Fruit fly (Drosophila melanogaster) whole organism, embryonic: ENCODE measurements around the gene Desat2.

Experiments
- BEAF-32 ChIP-seq: fragments of 200-800 bp; sonication (Bioruptor generic); optimal IDR thresholded peaks from 3 replicates; lab custom pipeline; 2017; ENCODE audit warnings: missing biosample characterization, missing genetic modification characterization, mild to moderate bottlenecking, moderate library complexity, missing genetic modification reagents
- C15 ChIP-seq: fragments of 200-800 bp; sonication (Bioruptor generic); IDR thresholded peaks from 3 replicates; pipeline ENCODE4 v1.3.6; 2022; ENCODE audit warnings: missing biosample characterization, missing genetic modification characterization
- CG10147 ChIP-seq: fragments of 200-800 bp; sonication (Bioruptor generic); optimal IDR thresholded peaks from 2 replicates; lab custom pipeline; 2019; ENCODE audit warnings: missing biosample characterization, mild to moderate bottlenecking, missing genetic modification characterization, moderate library complexity
- CG10267 ChIP-seq: fragments of 200-800 bp; sonication (Bioruptor generic); optimal IDR thresholded peaks from 2 replicates; lab custom pipeline; 2018; ENCODE audit warnings: missing biosample characterization, mild to moderate bottlenecking, missing genetic modification characterization, moderate library complexity
- CG10654 ChIP-seq: fragments of 200-800 bp; sonication (Bioruptor generic); optimal IDR thresholded peaks from 2 replicates; lab custom pipeline; 2016; ENCODE audit warnings: missing biosample characterization, missing genetic modification characterization
- CG11456 ChIP-seq: fragments of 200-800 bp; sonication (Bioruptor generic); IDR thresholded peaks from 3 replicates; pipeline ENCODE4 v1.3.6; 2022; ENCODE audit warnings: missing biosample characterization, missing genetic modification characterization
- CG11504 ChIP-seq: fragments of 200-800 bp; sonication (Bioruptor generic); optimal IDR thresholded peaks from 3 replicates; lab custom pipeline; 2019; ENCODE audit warnings: missing biosample characterization, mild to moderate bottlenecking, missing genetic modification characterization, moderate library complexity
- CG13296 ChIP-seq: fragments of 200-800 bp; sonication (Bioruptor generic); optimal IDR thresholded peaks from 3 replicates; lab custom pipeline; 2018; ENCODE audit warnings: missing biosample characterization, mild to moderate bottlenecking, missing genetic modification characterization
- CG1529 ChIP-seq: fragments of 200-800 bp; sonication (Bioruptor generic); optimal IDR thresholded peaks from 3 replicates; lab custom pipeline; 2018; ENCODE audit warnings: missing biosample characterization, missing genetic modification characterization
- CG1602 ChIP-seq: fragments of 200-800 bp; sonication (Bioruptor generic); optimal IDR thresholded peaks from 3 replicates; lab custom pipeline; 2016; ENCODE audit warnings: missing biosample characterization, missing genetic modification characterization
- CG17829 ChIP-seq: fragments of 200-800 bp; optimal IDR thresholded peaks from 2 replicates; lab custom pipeline; 2019; ENCODE audit warnings: missing biosample characterization, mild to moderate bottlenecking, missing genetic modification characterization, moderate library complexity
- CG2712 ChIP-seq: fragments of 200-800 bp; optimal IDR thresholded peaks from 3 replicates; lab custom pipeline; 2019; ENCODE audit warnings: missing biosample characterization, mild to moderate bottlenecking, missing genetic modification characterization, moderate library complexity
- CG32767 ChIP-seq: fragments of 200-800 bp; sonication (Bioruptor generic); IDR thresholded peaks from 2 replicates; pipeline ENCODE4 v1.3.6; 2022; ENCODE audit warnings: missing biosample characterization, missing genetic modification characterization
- CG34224 ChIP-seq: fragments of 200-800 bp; sonication (Bioruptor generic); IDR thresholded peaks from 3 replicates; pipeline ENCODE4 v1.3.6; 2022; ENCODE audit warnings: missing biosample characterization, missing genetic modification characterization; ENCODE audit not compliant: partially characterized antibody
- CG34422 ChIP-seq: fragments of 200-800 bp; sonication (Bioruptor generic); IDR thresholded peaks from 3 replicates; pipeline ENCODE4 v1.3.6; 2022; ENCODE audit warnings: missing biosample characterization, missing genetic modification characterization
- CG5245 ChIP-seq: fragments of 200-800 bp; sonication (Bioruptor generic); optimal IDR thresholded peaks from 3 replicates; lab custom pipeline; 2016; ENCODE audit warnings: missing biosample characterization, missing genetic modification characterization
- CG5953 ChIP-seq: fragments of 200-800 bp; sonication (Bioruptor generic); IDR thresholded peaks from 2 replicates; pipeline ENCODE4 v1.3.6; 2022; ENCODE audit warnings: missing biosample characterization, missing genetic modification characterization
- CG7372 ChIP-seq: fragments of 200-800 bp; sonication (Bioruptor generic); IDR thresholded peaks from 2 replicates; pipeline ENCODE4 v1.3.6; 2022; ENCODE audit warnings: missing biosample characterization, missing genetic modification characterization
- CG8089 ChIP-seq: fragments of 200-800 bp; sonication (Bioruptor generic); optimal IDR thresholded peaks from 3 replicates; lab custom pipeline; 2016; ENCODE audit warnings: missing biosample characterization, missing genetic modification characterization
- CG8388 ChIP-seq: fragments of 200-800 bp; sonication (Bioruptor generic); optimal IDR thresholded peaks from 2 replicates; lab custom pipeline; 2019; ENCODE audit warnings: missing biosample characterization, mild to moderate bottlenecking, missing genetic modification characterization, moderate library complexity
- CG8478 ChIP-seq: fragments of >200 bp; optimal IDR thresholded peaks from 2 replicates; lab custom pipeline; 2018
- CG9437 ChIP-seq: fragments of 200-800 bp; sonication (Bioruptor generic); optimal IDR thresholded peaks from 2 replicates; lab custom pipeline; 2018; ENCODE audit warnings: missing biosample characterization, mild to moderate bottlenecking, missing genetic modification characterization
- Doc2 ChIP-seq: fragments of 200-800 bp; sonication (Bioruptor generic); IDR thresholded peaks from 2 replicates; pipeline ENCODE4 v1.3.6; 2022; ENCODE audit warnings: missing biosample characterization, missing genetic modification characterization
- Elba2 ChIP-seq: fragments of 200-800 bp; sonication (Bioruptor generic); optimal IDR thresholded peaks from 3 replicates; lab custom pipeline; 2016; ENCODE audit warnings: missing biosample characterization, missing genetic modification characterization
- Fer2 ChIP-seq: fragments of 200-800 bp; sonication (Bioruptor generic); optimal IDR thresholded peaks from 2 replicates; lab custom pipeline; 2018; ENCODE audit warnings: missing biosample characterization, mild to moderate bottlenecking, missing genetic modification characterization, moderate library complexity
- GATAe ChIP-seq: fragments of 200-800 bp; sonication (Bioruptor generic); conservative IDR thresholded peaks from 2 replicates; pipeline ENCODE4 v1.3.6; 2022; ENCODE audit warnings: missing biosample characterization, missing genetic modification characterization
- HHEX ChIP-seq: fragments of 200-800 bp; sonication (Bioruptor generic); optimal IDR thresholded peaks from 3 replicates; lab custom pipeline; 2017; ENCODE audit warnings: missing biosample characterization, mild to moderate bottlenecking, missing genetic modification characterization, missing genetic modification reagents
- HLH3B ChIP-seq: fragments of 200-800 bp; sonication (Bioruptor generic); IDR thresholded peaks from 2 replicates; pipeline ENCODE4 v1.3.6; 2022; ENCODE audit warnings: missing biosample characterization, missing genetic modification characterization
- NFAT ChIP-seq: fragments of 200-800 bp; sonication (Bioruptor generic); IDR thresholded peaks from 2 replicates; pipeline ENCODE4 v1.3.6; 2022; ENCODE audit warnings: missing biosample characterization, missing genetic modification characterization
- Nf-YB ChIP-seq: fragments of 200-800 bp; sonication (Bioruptor generic); optimal IDR thresholded peaks from 3 replicates; lab custom pipeline; 2019; ENCODE audit warnings: missing biosample characterization, mild to moderate bottlenecking, missing genetic modification characterization, moderate library complexity
- Sox100B ChIP-seq: fragments of 200-800 bp; sonication (Bioruptor generic); optimal IDR thresholded peaks from 3 replicates; lab custom pipeline; 2018; ENCODE audit warnings: missing biosample characterization, mild to moderate bottlenecking, missing genetic modification characterization
- Xbp1 ChIP-seq: fragments of 200-800 bp; sonication (Bioruptor generic); optimal IDR thresholded peaks from 3 replicates; lab custom pipeline; 2016; ENCODE audit warnings: missing biosample characterization, mild to moderate bottlenecking, missing genetic modification characterization
- al ChIP-seq: fragments of 200-800 bp; sonication (Bioruptor generic); IDR thresholded peaks from 2 replicates; pipeline ENCODE4 v1.3.6; 2022; ENCODE audit warnings: missing biosample characterization, missing genetic modification characterization
- caup ChIP-seq: fragments of 200-800 bp; sonication (Bioruptor generic); optimal IDR thresholded peaks from 3 replicates; lab custom pipeline; 2017; ENCODE audit warnings: missing biosample characterization, mild to moderate bottlenecking, missing genetic modification characterization, moderate library complexity; ENCODE audit not compliant: severe bottlenecking
- dmrt11E ChIP-seq: fragments of 200-800 bp; sonication (Bioruptor generic); optimal IDR thresholded peaks from 3 replicates; lab custom pipeline; 2018; ENCODE audit warnings: missing biosample characterization, mild to moderate bottlenecking, missing genetic modification characterization, moderate library complexity
- fd96Cb ChIP-seq: fragments of 200-800 bp; sonication (Bioruptor generic); optimal IDR thresholded peaks from 2 replicates; lab custom pipeline; 2018; ENCODE audit warnings: missing biosample characterization, mild to moderate bottlenecking, missing genetic modification characterization, moderate library complexity
- gfzf ChIP-seq: fragments of 200-800 bp; sonication (Bioruptor generic); optimal IDR thresholded peaks from 2 replicates; lab custom pipeline; 2016; ENCODE audit warnings: missing biosample characterization, mild to moderate bottlenecking, missing genetic modification characterization, moderate library complexity
- hth ChIP-seq: fragments of >200 bp; optimal IDR thresholded peaks from 2 replicates; lab custom pipeline; 2017; ENCODE audit warnings: inconsistent platforms
- kah ChIP-seq: fragments of 200-800 bp; sonication (Bioruptor generic); optimal IDR thresholded peaks from 2 replicates; lab custom pipeline; 2018; ENCODE audit warnings: missing biosample characterization, mild to moderate bottlenecking, missing genetic modification characterization
- klu ChIP-seq: fragments of 200-800 bp; sonication (Bioruptor generic); IDR thresholded peaks from 2 replicates; pipeline ENCODE4 v1.3.6; 2022; ENCODE audit warnings: missing biosample characterization, missing genetic modification characterization
- lab ChIP-seq: fragments of 200-800 bp; sonication (Bioruptor generic); optimal IDR thresholded peaks from 3 replicates; lab custom pipeline; 2017; ENCODE audit warnings: missing biosample characterization, missing genetic modification characterization, mild to moderate bottlenecking, moderate library complexity, missing genetic modification reagents
- lbe ChIP-seq: fragments of 200-800 bp; sonication (Bioruptor generic); optimal IDR thresholded peaks from 2 replicates; lab custom pipeline; 2016; ENCODE audit warnings: missing biosample characterization, mild to moderate bottlenecking, missing genetic modification characterization
- maf-S ChIP-seq: fragments of 200-800 bp; sonication (Bioruptor generic); optimal IDR thresholded peaks from 2 replicates; lab custom pipeline; 2016; ENCODE audit warnings: missing biosample characterization, missing genetic modification characterization
- odd ChIP-seq: fragments of 200-800 bp; sonication (Bioruptor generic); optimal IDR thresholded peaks from 2 replicates; lab custom pipeline; 2017; ENCODE audit warnings: missing biosample characterization, mild to moderate bottlenecking, missing genetic modification characterization
- org-1 ChIP-seq: fragments of 200-800 bp; sonication (Bioruptor generic); optimal IDR thresholded peaks from 2 replicates; lab custom pipeline; 2017; ENCODE audit warnings: missing biosample characterization, missing genetic modification characterization
- pan ChIP-seq, 4 experiments: fragments of >200 bp in 3 of 4; fragments of 200-800 bp in 1 of 4; sonication (Bioruptor generic) in 1 of 4; optimal IDR thresholded peaks in 3 of 4; IDR thresholded peaks in 1 of 4; 2 replicates each; pipeline versions ENCODE4 v1.3.6 to Lab custom; 2017 to 2022; ENCODE audit warnings: missing biosample characterization in 2 of 4, missing genetic modification characterization in 2 of 4, mixed read lengths in 1 of 4
- pita ChIP-seq: fragments of 200-800 bp; sonication (Bioruptor generic); optimal IDR thresholded peaks from 2 replicates; lab custom pipeline; 2017; ENCODE audit warnings: missing biosample characterization, mild to moderate bottlenecking, missing genetic modification characterization
- sna ChIP-seq: fragments of 200-800 bp; sonication (Bioruptor generic); IDR thresholded peaks from 2 replicates; pipeline ENCODE4 v1.3.6; 2022; ENCODE audit warnings: missing biosample characterization, missing genetic modification characterization; ENCODE audit not compliant: partially characterized antibody
- tap ChIP-seq: fragments of 200-800 bp; optimal IDR thresholded peaks from 3 replicates; lab custom pipeline; 2019; ENCODE audit warnings: missing biosample characterization, mild to moderate bottlenecking, missing genetic modification characterization, moderate library complexity
- zf30C ChIP-seq: fragments of 200-800 bp; sonication (Bioruptor generic); optimal IDR thresholded peaks from 3 replicates; lab custom pipeline; 2018; ENCODE audit warnings: missing biosample characterization, mild to moderate bottlenecking, missing genetic modification characterization

Gene Desat2

DNA sequence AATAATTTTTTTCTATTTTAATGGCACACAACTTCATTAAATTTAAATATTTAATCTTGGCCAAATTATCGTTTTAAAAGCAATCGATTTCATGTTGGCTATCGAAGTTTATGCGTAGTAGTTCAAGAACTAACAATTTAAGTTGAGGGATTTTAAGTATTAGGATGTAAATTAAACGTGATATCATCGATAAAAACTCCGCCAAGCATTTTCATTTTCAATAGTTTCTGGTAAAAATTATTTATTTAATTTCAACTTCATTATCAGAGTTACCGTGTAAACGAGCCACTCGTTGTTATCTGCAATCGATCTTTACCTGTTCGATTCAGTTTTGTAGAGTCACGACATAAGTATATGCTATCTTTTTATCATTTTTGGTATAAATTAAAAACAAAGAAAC, 33.1 kb upstream of the Desat2 start (continued):
- peak; percentile 97 for TF ChIP-seq CG10654 (GFP tag; lab: Kevin White, UChicago)
- TF ChIP-seq kah (GFP tag; lab: Kevin White, UChicago), result peak; percentile 97
- TF ChIP-seq gfzf, result peak; percentile 23
- TF ChIP-seq NFAT (GFP tag; lab: Robert Waterston, UW), result peak; percentile 92
- peak; percentile 93 for TF ChIP-seq CG32767 (GFP tag; lab: Robert Waterston, UW)
- peak; percentile 100 for TF ChIP-seq CG10267 (tag; lab: Kevin White, UChicago)
- peak; percentile 90 for TF ChIP-seq org-1 (GFP tag; lab: Kevin White, UChicago)
- TF ChIP-seq HLH3B, result peak; percentile 97
- TF ChIP-seq Xbp1, result peak; percentile 97
- peak; percentile 98 for TF ChIP-seq HHEX
- peak; percentile 98 for TF ChIP-seq lab (GFP tag; lab: Kevin White, UChicago)
- TF ChIP-seq CG8089, result peak; percentile 88
- peak; percentile 89 for TF ChIP-seq Nf-YB (GFP tag; lab: Kevin White, UChicago)
- TF ChIP-seq CG34422 (GFP tag; lab: Robert Waterston, UW), result peak; percentile 96
- peak; percentile 97 for TF ChIP-seq Fer2 (tag; lab: Kevin White, UChicago)
- no peak for TF ChIP-seq CG8478 (lab: Kevin White, UChicago)
- peak; percentile 39 for TF ChIP-seq zf30C (GFP tag; lab: Kevin White, UChicago)
- TF ChIP-seq CG8388 (GFP tag; lab: Kevin White, UChicago), result peak; percentile 98
- TF ChIP-seq CG1602, result peak; percentile 96
- peak; percentile 97 for TF ChIP-seq caup (GFP tag; lab: Kevin White, UChicago)
- peak; percentile 99 for TF ChIP-seq tap (tag; lab: Kevin White, UChicago)
- TF ChIP-seq CG2712 (tag; lab: Kevin White, UChicago), result peak; percentile 99
- TF ChIP-seq hth (lab: Kevin White, UChicago), result no peak
- peak; percentile 94 for TF ChIP-seq CG5245 (GFP tag; lab: Kevin White, UChicago)
- peak; percentile 97 for TF ChIP-seq lbe (GFP tag; lab: Kevin White, UChicago)
- TF ChIP-seq odd (GFP tag; lab: Kevin White, UChicago), result peak; percentile 96
- no peak for TF ChIP-seq sna (GFP tag; lab: Robert Waterston, UW)
- TF ChIP-seq CG11504, result peak; percentile 97
- peak; percentile 99 for TF ChIP-seq fd96Cb (tag; lab: Kevin White, UChicago)
- peak; percentile 94 for TF ChIP-seq CG5953 (GFP tag; lab: Robert Waterston, UW)
- peak; percentile 72; the same call in 1 of the 2 replicates for TF ChIP-seq GATAe (GFP tag; lab: Robert Waterston, UW)
- peak; percentile 99 for TF ChIP-seq dmrt11E
- peak; percentile 87 for TF ChIP-seq C15 (GFP tag; lab: Robert Waterston, UW)
- peak; percentile 55; the same call in 1 of the 3 replicates for TF ChIP-seq CG34224
- TF ChIP-seq pita (GFP tag; lab: Kevin White, UChicago), result no peak
- peak; percentile 87 for TF ChIP-seq al (GFP tag; lab: Robert Waterston, UW)
- TF ChIP-seq Doc2 (GFP tag; lab: Robert Waterston, UW), result no peak
- TF ChIP-seq CG10147 (GFP tag; lab: Kevin White, UChicago), result peak; percentile 100
- peak; percentile 96 for TF ChIP-seq CG1529 (GFP tag; lab: Kevin White, UChicago)
- TF ChIP-seq CG9437 (GFP tag; lab: Kevin White, UChicago), result peak; percentile 92
- TF ChIP-seq CG17829 (tag; lab: Kevin White, UChicago), result peak; percentile 99
- TF ChIP-seq BEAF-32, result peak; percentile 46
- peak; percentile 99 for TF ChIP-seq CG13296 (GFP tag; lab: Kevin White, UChicago)
- peak; percentile 81 for TF ChIP-seq Elba2
- peak; percentile 97 for TF ChIP-seq CG7372 (GFP tag; lab: Robert Waterston, UW)
- TF ChIP-seq CG11456 (GFP tag; lab: Robert Waterston, UW), result peak; percentile 93; the same call in 2 of the 3 replicates
- peak; percentile 98 for TF ChIP-seq Sox100B (GFP tag; lab: Kevin White, UChicago)
- peak; percentile 86 for TF ChIP-seq klu (GFP tag; lab: Robert Waterston, UW)
- TF ChIP-seq maf-S (GFP tag; lab: Kevin White, UChicago), result peak; percentile 94
- TF ChIP-seq pan (optimal IDR thresholded peaks at IDR 0.05; lab: Kevin White, UChicago), result no peak
- peak in 1 of 2 experiments; percentile 97 for TF ChIP-seq pan (GFP tag; optimal IDR thresholded peaks at IDR 0.05 in 1 of 2, IDR thresholded peaks at IDR 0.05 in 1 of 2)
